Worm (Caenorhabditis elegans) whole organism, late embryonic: ENCODE data around the gene C13G5.2.
A peak's percentile ranks its signal among the peaks of the same experiment; 100 is the strongest.

Experiments
- C08G9.2 ChIP-seq: sonication (generic microtip); optimal IDR thresholded peaks from 2 replicates; lab custom pipeline; 2016; ENCODE audit warnings: mild to moderate bottlenecking, missing genetic modification characterization, moderate library complexity, missing compliant biosample characterization
- C38D4.7 ChIP-seq: fragments of 200-800 bp; sonication (Bioruptor generic); optimal IDR thresholded peaks from 2 replicates; lab custom pipeline; 2018; ENCODE audit warnings: mild to moderate bottlenecking, missing genetic modification characterization, moderate library complexity, missing compliant biosample characterization
- F13H6.1 ChIP-seq: sonication (generic microtip); optimal IDR thresholded peaks from 2 replicates; lab custom pipeline; 2016; ENCODE audit warnings: missing genetic modification characterization, missing compliant biosample characterization
- K02D7.2 ChIP-seq: sonication (generic microtip); optimal IDR thresholded peaks from 2 replicates; lab custom pipeline; 2017; ENCODE audit warnings: mild to moderate bottlenecking, missing genetic modification characterization, missing compliant biosample characterization
- K09A11.1 ChIP-seq: sonication (generic microtip); optimal IDR thresholded peaks from 2 replicates; lab custom pipeline; 2017; ENCODE audit warnings: antibody characterized with exemption, mild to moderate bottlenecking, missing genetic modification characterization, missing compliant biosample characterization; ENCODE audit not compliant: insufficient read depth
- T23F11.4 ChIP-seq: fragments of 200-800 bp; sonication (Bioruptor generic); optimal IDR thresholded peaks from 2 replicates; lab custom pipeline; 2018; ENCODE audit warnings: mild to moderate bottlenecking, missing genetic modification characterization, missing compliant biosample characterization
- Y22D7AL.16 ChIP-seq: sonication (generic microtip); optimal IDR thresholded peaks from 2 replicates; lab custom pipeline; 2016; ENCODE audit warnings: missing genetic modification characterization, missing compliant biosample characterization
- ahr-1 ChIP-seq: sonication (generic microtip); optimal IDR thresholded peaks from 2 replicates; lab custom pipeline; 2016; ENCODE audit warnings: missing genetic modification characterization, missing compliant biosample characterization
- ama-1 ChIP-seq: fragments of 150-350 bp; optimal IDR thresholded peaks from 2 replicates; lab custom pipeline; 2014
- ceh-14 ChIP-seq: sonication (generic microtip); optimal IDR thresholded peaks from 2 replicates; lab custom pipeline; 2016; ENCODE audit warnings: missing genotype, missing genetic modification characterization, missing compliant biosample characterization
- ceh-18 ChIP-seq: sonication (generic microtip); optimal IDR thresholded peaks from 2 replicates; lab custom pipeline; 2016; ENCODE audit warnings: missing genetic modification characterization, missing compliant biosample characterization
- ceh-19 ChIP-seq: fragments of 200-800 bp; sonication (Bioruptor generic); optimal IDR thresholded peaks from 2 replicates; lab custom pipeline; 2018; ENCODE audit warnings: mild to moderate bottlenecking, missing genetic modification characterization, missing compliant biosample characterization
- ceh-2 ChIP-seq: sonication (generic microtip); optimal IDR thresholded peaks from 2 replicates; lab custom pipeline; 2016; ENCODE audit warnings: missing genotype, missing genetic modification characterization, missing compliant biosample characterization
- ceh-22 ChIP-seq: sonication (generic microtip); optimal IDR thresholded peaks from 2 replicates; lab custom pipeline; 2017; ENCODE audit warnings: missing biosample characterization, missing genetic modification characterization
- ceh-24 ChIP-seq: sonication (generic microtip); optimal IDR thresholded peaks from 2 replicates; lab custom pipeline; 2016; ENCODE audit warnings: mild to moderate bottlenecking, missing genetic modification characterization, missing compliant biosample characterization
- ceh-30 ChIP-seq: fragments of 150-350 bp; optimal IDR thresholded peaks from 2 replicates; lab custom pipeline; 2014; ENCODE audit warnings: missing biosample characterization, missing genetic modification characterization
- ceh-31 ChIP-seq: sonication (generic microtip); optimal IDR thresholded peaks from 2 replicates; lab custom pipeline; 2016; ENCODE audit warnings: missing genetic modification characterization, missing compliant biosample characterization
- ceh-34 ChIP-seq: sonication (generic microtip); optimal IDR thresholded peaks from 2 replicates; lab custom pipeline; 2016; ENCODE audit warnings: mild to moderate bottlenecking, missing genetic modification characterization, missing compliant biosample characterization
- dmd-4 ChIP-seq: sonication (generic microtip); optimal IDR thresholded peaks from 2 replicates; lab custom pipeline; 2016; ENCODE audit warnings: borderline replicate concordance, missing genetic modification characterization, missing compliant biosample characterization
- elt-4 ChIP-seq: sonication (generic microtip); optimal IDR thresholded peaks from 2 replicates; lab custom pipeline; 2016; ENCODE audit warnings: missing genetic modification characterization, missing compliant biosample characterization
- eyg-1 ChIP-seq: sonication (generic microtip); optimal IDR thresholded peaks from 2 replicates; lab custom pipeline; 2016; ENCODE audit warnings: missing genotype, missing genetic modification characterization, missing compliant biosample characterization
- fax-1 ChIP-seq: sonication (generic microtip); optimal IDR thresholded peaks from 2 replicates; lab custom pipeline; 2016; ENCODE audit warnings: missing genotype, missing genetic modification characterization, missing compliant biosample characterization
- fkh-10 ChIP-seq: fragments of 150-350 bp; optimal IDR thresholded peaks from 2 replicates; lab custom pipeline; 2014; ENCODE audit warnings: missing biosample characterization, missing genetic modification reagents, missing genetic modification characterization
- hlh-30 ChIP-seq: sonication (generic microtip); optimal IDR thresholded peaks from 2 replicates; lab custom pipeline; 2017; ENCODE audit warnings: antibody characterized with exemption, missing genetic modification characterization, missing compliant biosample characterization; ENCODE audit not compliant: insufficient read depth
- hlh-8 ChIP-seq: sonication (generic microtip); optimal IDR thresholded peaks from 2 replicates; lab custom pipeline; 2016; ENCODE audit warnings: missing genotype, missing genetic modification characterization, missing compliant biosample characterization
- lim-6 ChIP-seq: sonication (generic microtip); optimal IDR thresholded peaks from 2 replicates; lab custom pipeline; 2016; ENCODE audit warnings: missing genetic modification characterization, missing compliant biosample characterization
- lin-11 ChIP-seq: fragments of 200-800 bp; sonication (Bioruptor generic); optimal IDR thresholded peaks from 2 replicates; lab custom pipeline; 2018; ENCODE audit warnings: mild to moderate bottlenecking, missing genetic modification characterization, missing compliant biosample characterization
- madf-2 ChIP-seq: sonication (generic microtip); optimal IDR thresholded peaks from 2 replicates; lab custom pipeline; 2017; ENCODE audit warnings: missing genetic modification characterization, missing compliant biosample characterization
- nfya-1 ChIP-seq: sonication (generic microtip); optimal IDR thresholded peaks from 2 replicates; lab custom pipeline; 2017; ENCODE audit warnings: missing genetic modification characterization, mild to moderate bottlenecking, missing compliant biosample characterization, antibody characterized with exemption, moderate library complexity
- odd-2 ChIP-seq: sonication (generic microtip); optimal IDR thresholded peaks from 2 replicates; lab custom pipeline; 2017; ENCODE audit warnings: antibody characterized with exemption, mild to moderate bottlenecking, missing genetic modification characterization, missing compliant biosample characterization
- pag-3 ChIP-seq: sonication (generic microtip); optimal IDR thresholded peaks from 2 replicates; lab custom pipeline; 2016; ENCODE audit warnings: missing compliant biosample characterization, missing genetic modification characterization, borderline replicate concordance
- pax-1 ChIP-seq: fragments of 150-350 bp; optimal IDR thresholded peaks from 2 replicates; lab custom pipeline; 2014; ENCODE audit warnings: missing biosample characterization, missing genetic modification characterization
- pha-4 ChIP-seq: fragments of 150-350 bp; optimal IDR thresholded peaks from 2 replicates; lab custom pipeline; 2018; ENCODE audit warnings: missing biosample characterization, missing genetic modification reagents, missing genetic modification characterization
- pqm-1 ChIP-seq: sonication (generic microtip); optimal IDR thresholded peaks from 2 replicates; lab custom pipeline; 2016; ENCODE audit warnings: missing genetic modification characterization, missing compliant biosample characterization
- ref-2 ChIP-seq: sonication (generic microtip); optimal IDR thresholded peaks from 2 replicates; lab custom pipeline; 2016; ENCODE audit warnings: missing genetic modification characterization, missing compliant biosample characterization
- sdc-2 ChIP-seq: sonication (generic microtip); optimal IDR thresholded peaks from 2 replicates; lab custom pipeline; 2016; ENCODE audit warnings: missing genotype, missing genetic modification characterization, missing compliant biosample characterization
- sox-2 ChIP-seq: fragments of 200-800 bp; sonication (Bioruptor generic); IDR thresholded peaks from 2 replicates; pipeline ENCODE4 v1.3.6; 2022; ENCODE audit warnings: missing genetic modification reagents, missing genetic modification characterization, missing compliant biosample characterization
- syd-9 ChIP-seq: sonication (generic microtip); optimal IDR thresholded peaks from 2 replicates; lab custom pipeline; 2016; ENCODE audit warnings: mild to moderate bottlenecking, missing genetic modification characterization, moderate library complexity, missing compliant biosample characterization
- tbx-2 ChIP-seq: sonication (generic microtip); optimal IDR thresholded peaks from 2 replicates; lab custom pipeline; 2016; ENCODE audit warnings: missing genetic modification characterization, missing compliant biosample characterization
- tbx-7 ChIP-seq: sonication (generic microtip); optimal IDR thresholded peaks from 2 replicates; lab custom pipeline; 2016; ENCODE audit warnings: missing genotype, missing genetic modification characterization, missing compliant biosample characterization
- unc-3 ChIP-seq, 2 experiments: fragments of 200-800 bp in 1 of 2; sonication (Bioruptor generic) in 1 of 2; sonication (generic microtip) in 1 of 2; conservative IDR thresholded peaks in 1 of 2; optimal IDR thresholded peaks in 1 of 2; 2 replicates each; pipeline versions ENCODE4 v1.3.6 to Lab custom; 2016 to 2022; ENCODE audit warnings: missing compliant biosample characterization in 2 of 2, missing genetic modification characterization in 2 of 2, missing genetic modification reagents in 1 of 2
- unc-55 ChIP-seq: sonication (generic microtip); optimal IDR thresholded peaks from 2 replicates; lab custom pipeline; 2017; ENCODE audit warnings: missing biosample characterization, missing genetic modification reagents, missing genetic modification characterization
- zip-5 ChIP-seq: sonication (generic microtip); optimal IDR thresholded peaks from 2 replicates; lab custom pipeline; 2016; ENCODE audit warnings: missing genetic modification characterization, missing compliant biosample characterization

Gene C13G5.2

ce11 chrIII:8602148-8602547, 16.1 kb downstream of the C13G5.2 start:
- TF ChIP-seq ceh-30 (tag; lab: Kevin White, UChicago) (no peak), odd-2 (no peak), lim-6 (tag; lab: Kevin White, UChicago) (no peak), ceh-34 (no peak), lin-11 (no peak), ceh-2 (tag; lab: Kevin White, UChicago) (no peak), eyg-1 (no peak), hlh-30 (tag; lab: Kevin White, UChicago) (no peak), ama-1 (lab: Kevin White, UChicago) (no peak), hlh-8 (tag; lab: Kevin White, UChicago) (no peak), fkh-10 (GFP tag; lab: Kevin White, UChicago) (no peak), nfya-1 (no peak)

- TF ChIP-seq ceh-19: no peak
- no peak for TF ChIP-seq F13H6.1 (tag; lab: Kevin White, UChicago)
- TF ChIP-seq pqm-1 (tag; lab: Kevin White, UChicago): no peak
- TF ChIP-seq ceh-24: no peak
- TF ChIP-seq nfya-1: no peak
- no peak for TF ChIP-seq ceh-31 (tag; lab: Kevin White, UChicago)
- no peak for TF ChIP-seq syd-9
- no peak for TF ChIP-seq Y22D7AL.16 (tag; lab: Kevin White, UChicago)
- no peak for TF ChIP-seq tbx-2 (tag; lab: Kevin White, UChicago)
- no peak for TF ChIP-seq ref-2 (tag; lab: Kevin White, UChicago)
- TF ChIP-seq C08G9.2 (tag; lab: Kevin White, UChicago): no peak
- TF ChIP-seq tbx-7 (tag; lab: Kevin White, UChicago): no peak
- no peak for TF ChIP-seq unc-3 (GFP tag; conservative IDR thresholded peaks at IDR 0.05; lab: Robert Waterston, UW)
- TF ChIP-seq unc-3 (tag; optimal IDR thresholded peaks at IDR 0.05; lab: Kevin White, UChicago): no peak
- TF ChIP-seq zip-5 (tag; lab: Kevin White, UChicago): no peak
These were observed 19.3 kb downstream of the C13G5.2 start for ce11 chrIII:8598961-8599360.

ce11 chrIII:8597770-8598169, 20.5 kb downstream of the C13G5.2 start, which contains the start of gene ztf-30:
ztf-30 (minus strand) TSS chrIII:8597870.
- TF ChIP-seq unc-3 (GFP tag; conservative IDR thresholded peaks at IDR 0.05; lab: Robert Waterston, UW): no peak
- TF ChIP-seq unc-3 (tag; optimal IDR thresholded peaks at IDR 0.05; lab: Kevin White, UChicago): no peak
- no peak for TF ChIP-seq pag-3 (tag; lab: Kevin White, UChicago)
- TF ChIP-seq odd-2: no peak
- TF ChIP-seq pax-1: no peak
- TF ChIP-seq tbx-2 (tag; lab: Kevin White, UChicago): no peak
- no peak for TF ChIP-seq ama-1 (lab: Kevin White, UChicago)
- no peak for TF ChIP-seq syd-9
- TF ChIP-seq sox-2: no peak

ce11 chrIII:8596692-8597091, 21.6 kb downstream of the C13G5.2 start:
- TF ChIP-seq ahr-1 (no peak), ceh-31 (tag; lab: Kevin White, UChicago) (peak; percentile 0)

ce11 chrIII:8594088-8594487, 24.2 kb downstream of the C13G5.2 start:
- TF ChIP-seq ceh-2 (tag; lab: Kevin White, UChicago): no peak
- TF ChIP-seq unc-55: no peak
- no peak for TF ChIP-seq dmd-4 (tag; lab: Kevin White, UChicago)
- no peak for TF ChIP-seq ceh-24
- no peak for TF ChIP-seq unc-3 (GFP tag; conservative IDR thresholded peaks at IDR 0.05; lab: Robert Waterston, UW)
- no peak for TF ChIP-seq unc-3 (tag; optimal IDR thresholded peaks at IDR 0.05; lab: Kevin White, UChicago)
- no peak for TF ChIP-seq odd-2
- TF ChIP-seq pha-4 (tag; lab: Kevin White, UChicago): no peak
- TF ChIP-seq, all 69 proteins: peak for 0

- TF ChIP-seq Y22D7AL.16 (tag; lab: Kevin White, UChicago) (no peak), tbx-7 (tag; lab: Kevin White, UChicago) (no peak), ceh-24 (no peak), sdc-2 (tag; lab: Kevin White, UChicago) (no peak), ceh-14 (tag; lab: Kevin White, UChicago) (no peak), syd-9 (no peak), madf-2 (tag; lab: Kevin White, UChicago) (no peak), ceh-18 (tag; lab: Kevin White, UChicago) (no peak), K02D7.2 (tag; lab: Kevin White, UChicago) (no peak), C38D4.7 (GFP tag; lab: Kevin White, UChicago) (no peak), ref-2 (tag; lab: Kevin White, UChicago) (no peak), T23F11.4 (GFP tag; lab: Kevin White, UChicago) (no peak), fax-1 (tag; lab: Kevin White, UChicago) (no peak), ceh-22 (tag; lab: Kevin White, UChicago) (no peak), elt-4 (tag; lab: Kevin White, UChicago) (no peak), K09A11.1 (tag; lab: Kevin White, UChicago) (no peak)
These were observed 24.6 kb downstream of the C13G5.2 start, which contains the start of gene C06E1.7 for ce11 chrIII:8593620-8594019. C06E1.7 (minus strand) TSS chrIII:8593720.
